Worm (Caenorhabditis elegans) whole organism, L3 larva: ENCODE results near the gene Y65A5A.1.

Source experiments
- daf-12 ChIP-seq: fragments of 150-350 bp; optimal IDR thresholded peaks from 2 replicates; lab custom pipeline; 2014; ENCODE audit warnings: missing biosample characterization, missing genetic modification reagents, missing genetic modification characterization
- elt-2 ChIP-seq: sonication (generic microtip); optimal IDR thresholded peaks from 2 replicates; lab custom pipeline; 2016; ENCODE audit warnings: missing genetic modification reagents, mild to moderate bottlenecking, missing genetic modification characterization, missing compliant biosample characterization
- fkh-10 ChIP-seq: sonication (generic microtip); optimal IDR thresholded peaks from 2 replicates; lab custom pipeline; 2017; ENCODE audit warnings: missing biosample characterization, missing genetic modification reagents, missing genetic modification characterization
- nhr-23 ChIP-seq: fragments of 150-350 bp; optimal IDR thresholded peaks from 2 replicates; lab custom pipeline; 2014; ENCODE audit warnings: missing biosample characterization, missing genetic modification reagents, missing genetic modification characterization
- snpc-4 ChIP-seq: fragments of 150-350 bp; optimal IDR thresholded peaks from 2 replicates; lab custom pipeline; 2014; ENCODE audit warnings: missing biosample characterization, missing genetic modification characterization

- TF ChIP-seq nhr-23 (no peak), daf-12 (tag; lab: Kevin White, UChicago) (no peak), elt-2 (tag; lab: Kevin White, UChicago) (peak; percentile 34), fkh-10 (GFP tag; lab: Kevin White, UChicago) (no peak), snpc-4 (tag; lab: Kevin White, UChicago) (peak; percentile 6)
Measured at ce11 chrIV:16400412-16401381, 1.1 kb upstream of the Y65A5A.1 start.
